Fruit fly (Drosophila melanogaster) whole organism, wandering third instar larva: Measurements from ENCODE around the gene CG14115.

Source experiments
- OdsH ChIP-seq: fragments of 200-800 bp; sonication (Bioruptor generic); optimal IDR thresholded peaks from 2 replicates; lab custom pipeline; 2016; ENCODE audit warnings: missing biosample characterization, mild to moderate bottlenecking, missing genetic modification characterization
- dl ChIP-seq, 2 experiments: fragments of 175-275, 200-275 bp in 1 of 2; fragments of 200-275 bp in 1 of 2; sonication (Bioruptor generic); optimal IDR thresholded peaks; lab custom pipeline; 2018; ENCODE audit warnings: mild to moderate bottlenecking in 2 of 2, missing biosample characterization in 2 of 2, missing genetic modification characterization in 2 of 2, moderate library complexity in 2 of 2; ENCODE audit not compliant: partially characterized antibody in 2 of 2, insufficient read depth in 1 of 2
- foxo ChIP-seq, 2 experiments: fragments of 200-800 bp; sonication (Bioruptor generic); optimal IDR thresholded peaks; 2 replicates in 1 of 2; 3 replicates in 1 of 2; lab custom pipeline; 2016 to 2017; ENCODE audit warnings: missing biosample characterization in 2 of 2, missing genetic modification characterization in 2 of 2
- h ChIP-seq: fragments of 200-800 bp; sonication (Bioruptor generic); optimal IDR thresholded peaks from 3 replicates; lab custom pipeline; 2016; ENCODE audit warnings: missing biosample characterization, mild to moderate bottlenecking, missing genetic modification characterization
- jim ChIP-seq: fragments of 175-275, 200-325 bp; sonication (Bioruptor generic); optimal IDR thresholded peaks from 2 replicates; lab custom pipeline; 2016; ENCODE audit warnings: missing biosample characterization, mild to moderate bottlenecking, missing genetic modification characterization
- lola ChIP-seq: fragments of >200 bp; optimal IDR thresholded peaks from 2 replicates; lab custom pipeline; 2017; ENCODE audit warnings: missing biosample characterization, missing genetic modification characterization
- usp ChIP-seq: fragments of >200 bp; optimal IDR thresholded peaks from 2 replicates; lab custom pipeline; 2017; ENCODE audit warnings: missing biosample characterization, missing genetic modification characterization

DNA sequence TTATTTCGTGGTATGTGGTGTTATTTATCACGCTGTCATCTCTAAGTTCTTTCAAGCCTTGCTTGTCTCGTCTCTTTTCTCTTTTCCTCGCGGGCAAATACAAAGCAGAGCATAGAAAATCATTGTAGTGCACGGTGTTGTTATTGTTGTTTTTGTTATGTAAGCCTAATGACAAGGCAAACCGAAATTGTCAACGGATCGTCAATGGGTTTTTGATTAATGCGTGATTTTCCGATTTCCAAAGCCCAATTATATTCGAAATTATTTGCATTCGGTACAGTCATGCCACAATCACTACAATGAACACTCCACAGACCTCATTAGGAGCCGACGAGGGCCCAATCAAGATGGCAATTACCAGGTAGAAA, 28.3 kb downstream of the CG14115 start:
- TF ChIP-seq usp (GFP tag; lab: Kevin White, UChicago) (no peak), OdsH (GFP tag; lab: Kevin White, UChicago) (no peak), jim (GFP tag; lab: Kevin White, UChicago) (no peak), lola (GFP tag; lab: Kevin White, UChicago) (no peak), h (GFP tag; lab: Kevin White, UChicago) (no peak), foxo (GFP tag; optimal IDR thresholded peaks at IDR 0.05; lab: Kevin White, UChicago) (no peak), dl (GFP tag; optimal IDR thresholded peaks at IDR 0.05; lab: Kevin White, UChicago; ENCODE audit: insufficient read depth in 1 of 2, partially characterized antibody in 2 of 2) (no peak)
